Worm (Caenorhabditis elegans) whole organism, L2 larva: ENCODE measurements around the gene xpo-1.

Source experiments
- C34F6.9 ChIP-seq: fragments of 150-350 bp; optimal IDR thresholded peaks from 2 replicates; lab custom pipeline; 2014; ENCODE audit warnings: missing biosample characterization, missing genetic modification characterization
- ama-1 ChIP-seq: fragments of 150-350 bp; optimal IDR thresholded peaks from 2 replicates; lab custom pipeline; 2018; ENCODE audit warnings: inconsistent platforms
- egl-27 ChIP-seq: sonication (generic microtip); optimal IDR thresholded peaks from 3 replicates; lab custom pipeline; 2017; ENCODE audit warnings: missing biosample characterization, missing genetic modification reagents, missing genetic modification characterization
- elt-1 ChIP-seq: fragments of 150-350 bp; optimal IDR thresholded peaks from 2 replicates; lab custom pipeline; 2014; ENCODE audit warnings: missing biosample characterization, missing genetic modification characterization
- lsy-2 ChIP-seq, 2 experiments: fragments of 150-350 bp in 1 of 2; sonication (generic microtip) in 1 of 2; optimal IDR thresholded peaks; 2 replicates each; lab custom pipeline; 2014 to 2017; ENCODE audit warnings: missing biosample characterization in 2 of 2, missing genetic modification characterization in 2 of 2
- mab-5 ChIP-seq: fragments of 150-350 bp; optimal IDR thresholded peaks from 2 replicates; lab custom pipeline; 2014; ENCODE audit warnings: missing biosample characterization, missing genetic modification characterization
- nhr-11 ChIP-seq: fragments of 150-350 bp; optimal IDR thresholded peaks from 2 replicates; lab custom pipeline; 2014; ENCODE audit warnings: missing biosample characterization, missing genetic modification characterization
- snpc-4 ChIP-seq: fragments of 150-350 bp; optimal IDR thresholded peaks from 2 replicates; lab custom pipeline; 2014; ENCODE audit warnings: missing biosample characterization, missing genetic modification characterization

- TF ChIP-seq mab-5 (tag; lab: Kevin White, UChicago) = no peak
- TF ChIP-seq elt-1 (tag; lab: Kevin White, UChicago) = no peak
- no peak for TF ChIP-seq nhr-11 (tag; lab: Kevin White, UChicago)
- no peak for TF ChIP-seq egl-27 (tag; lab: Kevin White, UChicago)
- TF ChIP-seq lsy-2 (tag; optimal IDR thresholded peaks at IDR 0.05; lab: Kevin White, UChicago) = no peak
- TF ChIP-seq snpc-4 (tag; lab: Kevin White, UChicago) = no peak
- TF ChIP-seq C34F6.9 (tag; lab: Kevin White, UChicago) = no peak
- TF ChIP-seq ama-1 (lab: Kevin White, UChicago) = no peak
Measured at ce11 chrV:7774143-7774595, 30.7 kb upstream of the xpo-1 start, which contains the start of gene grl-10.
